Fruit fly (Drosophila melanogaster): ENCODE data around the gene IPIP.

DNA sequence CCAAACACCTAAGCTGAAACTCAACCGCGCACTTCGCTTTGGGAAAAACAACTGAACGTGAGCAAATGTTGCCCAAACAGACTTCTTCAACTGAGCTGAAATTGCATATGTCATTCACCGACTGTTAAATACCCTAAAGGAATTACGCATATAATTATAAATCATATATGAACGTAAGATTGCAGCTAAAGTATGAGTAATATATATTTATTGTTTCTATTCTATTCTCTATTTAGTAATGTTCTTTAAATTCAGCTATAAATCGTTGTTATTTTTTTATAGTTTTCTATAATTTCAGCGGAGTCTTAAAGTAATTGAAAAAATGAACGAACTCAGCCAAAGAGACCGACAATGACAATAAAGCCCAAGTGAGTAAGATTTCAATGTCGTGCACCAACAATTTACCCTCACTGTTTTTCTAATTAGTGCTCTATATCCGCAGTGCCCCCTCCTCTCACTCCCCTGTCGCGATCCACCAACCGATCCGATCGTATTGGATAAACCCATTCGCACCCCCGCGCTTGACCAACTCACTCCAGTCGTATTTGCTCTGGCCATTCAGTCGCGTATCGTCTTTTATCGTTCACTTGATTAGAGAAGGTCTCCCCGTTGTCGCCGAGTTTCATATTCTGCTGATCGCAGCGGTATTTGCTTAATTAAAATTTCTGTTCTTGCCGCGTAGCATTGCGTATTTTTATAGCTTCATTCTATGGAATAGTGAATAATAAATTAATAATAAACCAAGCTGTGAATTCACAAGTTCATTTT is 35.3 kb upstream of the IPIP start, which contains the start of gene CG9098:
- TF ChIP-seq foxo (GFP tag; optimal IDR thresholded peaks at IDR 0.05): no peak
- TF ChIP-seq sv (GFP tag; optimal IDR thresholded peaks at IDR 0.05): no peak
- TF ChIP-seq Hr78 (GFP tag; optimal IDR thresholded peaks at IDR 0.05): no peak
- no peak for TF ChIP-seq pan (optimal IDR thresholded peaks at IDR 0.05)
- no peak for TF ChIP-seq Jra (GFP tag; optimal IDR thresholded peaks at IDR 0.05)
